Fruit fly (Drosophila melanogaster): ENCODE measurements around the gene loqs.

- no peak for TF ChIP-seq CG8478 (optimal IDR thresholded peaks at IDR 0.05)
- no peak for TF ChIP-seq CTCF (optimal IDR thresholded peaks at IDR 0.05)
These were observed 29.8 kb downstream of the loqs start, which contains the start of gene Flad2 for dm6 chr2L:13412219-13412618.
